Worm (Caenorhabditis elegans) whole organism, L1 larva: ENCODE results near the gene ZC395.11.

ENCODE experiments used
- C04F5.9 ChIP-seq: sonication (generic microtip); optimal IDR thresholded peaks from 2 replicates; lab custom pipeline; 2016; ENCODE audit warnings: missing genetic modification characterization, missing compliant biosample characterization
- C16A3.4 ChIP-seq: fragments of 150-350 bp; optimal IDR thresholded peaks from 2 replicates; lab custom pipeline; 2014; ENCODE audit warnings: missing biosample characterization, missing genetic modification characterization
- F16B12.6 ChIP-seq: fragments of 150-350 bp; optimal IDR thresholded peaks from 2 replicates; lab custom pipeline; 2014; ENCODE audit warnings: missing biosample characterization, missing genetic modification characterization
- aly-2 ChIP-seq: fragments of 150-350 bp; optimal IDR thresholded peaks from 2 replicates; lab custom pipeline; 2014; ENCODE audit warnings: missing biosample characterization, missing genetic modification characterization
- ama-1 ChIP-seq: fragments of 150-350 bp; optimal IDR thresholded peaks from 2 replicates; lab custom pipeline; 2014
- ceh-82 ChIP-seq, 3 experiments: fragments of 150-350 bp in 1 of 3; sonication (generic microtip) in 2 of 3; optimal IDR thresholded peaks; 2 replicates each; lab custom pipeline; 2014 to 2017; ENCODE audit warnings: missing biosample characterization in 3 of 3, missing genetic modification characterization in 3 of 3
- ceh-88 ChIP-seq: fragments of 200-800 bp; sonication (Bioruptor generic); IDR thresholded peaks from 2 replicates; pipeline ENCODE4 v1.3.6; 2022; ENCODE audit warnings: missing genetic modification characterization, missing compliant biosample characterization
- ceh-90 ChIP-seq: sonication (generic microtip); optimal IDR thresholded peaks from 2 replicates; lab custom pipeline; 2016; ENCODE audit warnings: missing genetic modification characterization, missing compliant biosample characterization
- dpl-1 ChIP-seq, 3 experiments: fragments of 150-350 bp in 2 of 3; sonication (generic microtip) in 1 of 3; optimal IDR thresholded peaks; 2 replicates each; lab custom pipeline; 2014 to 2017; ENCODE audit warnings: missing biosample characterization in 3 of 3, missing genetic modification characterization in 3 of 3, missing genetic modification reagents in 3 of 3
- efl-1 ChIP-seq, 4 experiments: fragments of 150-350 bp; optimal IDR thresholded peaks in 3 of 4; peaks in 1 of 4; 1 replicate in 1 of 4; 2 replicates in 3 of 4; lab custom pipeline; 2014; ENCODE audit warnings: missing biosample characterization in 2 of 4, missing genetic modification characterization in 2 of 4, missing genetic modification reagents in 2 of 4
- efl-3 ChIP-seq: fragments of 200-800 bp; sonication (Bioruptor generic); optimal IDR thresholded peaks from 2 replicates; lab custom pipeline; 2018; ENCODE audit warnings: mild to moderate bottlenecking, missing genetic modification characterization, missing compliant biosample characterization
- elt-2 ChIP-seq: sonication (generic microtip); optimal IDR thresholded peaks from 2 replicates; lab custom pipeline; 2016; ENCODE audit warnings: missing genetic modification characterization, mild to moderate bottlenecking, inconsistent platforms, missing compliant biosample characterization, missing genetic modification reagents
- elt-3 ChIP-seq, 6 experiments: fragments of 150-350 bp in 1 of 6; sonication (generic microtip); optimal IDR thresholded peaks; 2 replicates each; lab custom pipeline; 2017 to 2018; ENCODE audit warnings: missing biosample characterization in 6 of 6, missing genetic modification characterization in 6 of 6, inconsistent platforms in 1 of 6
- fkh-4 ChIP-seq: sonication (generic microtip); optimal IDR thresholded peaks from 2 replicates; lab custom pipeline; 2016; ENCODE audit warnings: missing compliant biosample characterization, missing genetic modification characterization, borderline replicate concordance
- grh-1 ChIP-seq: fragments of 200-800 bp; sonication (Bioruptor generic); IDR thresholded peaks from 2 replicates; pipeline ENCODE4 v1.3.6; 2022; ENCODE audit warnings: missing genetic modification reagents, missing genetic modification characterization, missing compliant biosample characterization
- lin-13 ChIP-seq: fragments of 150-350 bp; optimal IDR thresholded peaks from 2 replicates; lab custom pipeline; 2014; ENCODE audit warnings: missing biosample characterization, missing genetic modification reagents, missing genetic modification characterization
- lin-35 ChIP-seq, 2 experiments: fragments of 150-350 bp; optimal IDR thresholded peaks; 2 replicates each; lab custom pipeline; 2014; ENCODE audit warnings: missing biosample characterization in 2 of 2, missing genetic modification characterization in 2 of 2, missing genetic modification reagents in 2 of 2
- lin-39 ChIP-seq: fragments of 150-350 bp; optimal IDR thresholded peaks from 2 replicates; lab custom pipeline; 2014; ENCODE audit warnings: missing biosample characterization, missing genetic modification reagents, missing genetic modification characterization
- lsy-2 ChIP-seq, 2 experiments: fragments of 150-350 bp; optimal IDR thresholded peaks; 2 replicates each; lab custom pipeline; 2014; ENCODE audit warnings: missing biosample characterization in 2 of 2, missing genetic modification characterization in 2 of 2
- mep-1 ChIP-seq: fragments of 150-350 bp; optimal IDR thresholded peaks from 2 replicates; lab custom pipeline; 2014; ENCODE audit warnings: missing biosample characterization, missing genetic modification characterization
- nhr-20 ChIP-seq: sonication (generic microtip); optimal IDR thresholded peaks from 2 replicates; lab custom pipeline; 2016; ENCODE audit warnings: mild to moderate bottlenecking, missing genetic modification characterization, missing compliant biosample characterization
- nhr-237 ChIP-seq: fragments of 150-350 bp; optimal IDR thresholded peaks from 2 replicates; lab custom pipeline; 2014; ENCODE audit warnings: missing biosample characterization, missing genetic modification characterization
- nhr-28 ChIP-seq: fragments of 150-350 bp; optimal IDR thresholded peaks from 2 replicates; lab custom pipeline; 2014; ENCODE audit warnings: missing biosample characterization, missing genetic modification characterization
- nhr-47 ChIP-seq: sonication (generic microtip); optimal IDR thresholded peaks from 2 replicates; lab custom pipeline; 2016; ENCODE audit warnings: mild to moderate bottlenecking, missing genetic modification characterization, moderate library complexity, missing compliant biosample characterization
- nhr-71 ChIP-seq: sonication (generic microtip); optimal IDR thresholded peaks from 2 replicates; lab custom pipeline; 2016; ENCODE audit warnings: mild to moderate bottlenecking, missing genetic modification characterization, moderate library complexity, missing compliant biosample characterization
- nhr-76 ChIP-seq: sonication (generic microtip); optimal IDR thresholded peaks from 2 replicates; lab custom pipeline; 2017; ENCODE audit warnings: missing biosample characterization, missing genetic modification characterization
- nhr-84 ChIP-seq: sonication (generic microtip); optimal IDR thresholded peaks from 2 replicates; lab custom pipeline; 2017; ENCODE audit warnings: missing biosample characterization, missing genetic modification characterization
- nhr-85 ChIP-seq: sonication (generic microtip); peaks from one replicate; lab custom pipeline; 2016; ENCODE audit warnings: missing genetic modification characterization, inconsistent platforms, missing compliant biosample characterization
- pag-3 ChIP-seq: sonication (generic microtip); optimal IDR thresholded peaks from 2 replicates; lab custom pipeline; 2017; ENCODE audit warnings: missing genetic modification characterization, mild to moderate bottlenecking, missing compliant biosample characterization, antibody characterized with exemption, borderline replicate concordance; ENCODE audit not compliant: insufficient read depth
- pax-3 ChIP-seq: fragments of 200-800 bp; sonication (Bioruptor generic); optimal IDR thresholded peaks from 2 replicates; lab custom pipeline; 2018; ENCODE audit warnings: mild to moderate bottlenecking, missing genetic modification characterization, moderate library complexity, missing compliant biosample characterization
- pqm-1 ChIP-seq: sonication (generic microtip); optimal IDR thresholded peaks from 3 replicates; lab custom pipeline; 2017; ENCODE audit warnings: missing biosample characterization, missing genetic modification characterization
- snu-23 ChIP-seq: sonication (generic microtip); optimal IDR thresholded peaks from 2 replicates; lab custom pipeline; 2016; ENCODE audit warnings: missing genetic modification characterization, missing compliant biosample characterization
- sox-4 ChIP-seq: sonication (generic microtip); optimal IDR thresholded peaks from 2 replicates; lab custom pipeline; 2016; ENCODE audit warnings: missing genetic modification characterization, missing compliant biosample characterization
- unc-30 ChIP-seq: sonication (generic microtip); optimal IDR thresholded peaks from 2 replicates; lab custom pipeline; 2017; ENCODE audit warnings: missing biosample characterization, missing genetic modification characterization
- unc-98 ChIP-seq: fragments of 200-800 bp; sonication (Bioruptor generic); IDR thresholded peaks from 2 replicates; pipeline ENCODE4 v1.3.6; 2022; ENCODE audit warnings: missing genetic modification characterization, missing compliant biosample characterization
- zag-1 ChIP-seq: fragments of 150-350 bp; optimal IDR thresholded peaks from 2 replicates; lab custom pipeline; 2014; ENCODE audit warnings: missing biosample characterization, missing genetic modification characterization
- zip-4 ChIP-seq: fragments of 200-800 bp; sonication (Bioruptor generic); optimal IDR thresholded peaks from 2 replicates; lab custom pipeline; 2018; ENCODE audit warnings: mild to moderate bottlenecking, missing genetic modification characterization, moderate library complexity, missing compliant biosample characterization

The ZC395.11 gene

DNA sequence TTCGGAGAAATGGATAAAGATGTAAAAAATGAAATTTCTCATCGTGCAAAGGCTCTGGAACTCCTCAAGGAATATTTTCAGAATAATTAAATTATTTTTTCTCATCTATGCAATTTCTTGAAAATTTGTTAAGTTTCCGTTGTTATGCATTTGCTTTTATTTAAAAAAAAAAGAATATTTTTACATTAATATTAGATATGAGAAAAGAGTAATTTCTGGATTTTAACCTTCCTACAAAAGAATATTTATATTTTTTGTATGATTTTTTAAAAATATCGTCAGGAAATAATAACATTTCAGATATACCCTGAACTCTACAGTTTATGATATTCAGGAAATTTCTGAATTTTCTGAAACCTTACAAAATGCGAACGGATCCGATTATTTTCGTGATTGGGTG, 21.3 kb downstream of the ZC395.11 start, which contains the start of gene gro-1:
TSS of gene gro-1 (plus strand) at position 301 of the 400 bp plus-strand sequence.
- TF ChIP-seq nhr-71 (no peak), mep-1 (tag; lab: Kevin White, UChicago) (no peak), pqm-1 (tag; lab: Kevin White, UChicago) (no peak), nhr-20 (tag; lab: Kevin White, UChicago) (no peak), zag-1 (tag; lab: Kevin White, UChicago) (no peak), efl-3 (GFP tag; lab: Kevin White, UChicago) (no peak), lin-39 (tag; lab: Kevin White, UChicago) (no peak), zip-4 (no peak)

DNA sequence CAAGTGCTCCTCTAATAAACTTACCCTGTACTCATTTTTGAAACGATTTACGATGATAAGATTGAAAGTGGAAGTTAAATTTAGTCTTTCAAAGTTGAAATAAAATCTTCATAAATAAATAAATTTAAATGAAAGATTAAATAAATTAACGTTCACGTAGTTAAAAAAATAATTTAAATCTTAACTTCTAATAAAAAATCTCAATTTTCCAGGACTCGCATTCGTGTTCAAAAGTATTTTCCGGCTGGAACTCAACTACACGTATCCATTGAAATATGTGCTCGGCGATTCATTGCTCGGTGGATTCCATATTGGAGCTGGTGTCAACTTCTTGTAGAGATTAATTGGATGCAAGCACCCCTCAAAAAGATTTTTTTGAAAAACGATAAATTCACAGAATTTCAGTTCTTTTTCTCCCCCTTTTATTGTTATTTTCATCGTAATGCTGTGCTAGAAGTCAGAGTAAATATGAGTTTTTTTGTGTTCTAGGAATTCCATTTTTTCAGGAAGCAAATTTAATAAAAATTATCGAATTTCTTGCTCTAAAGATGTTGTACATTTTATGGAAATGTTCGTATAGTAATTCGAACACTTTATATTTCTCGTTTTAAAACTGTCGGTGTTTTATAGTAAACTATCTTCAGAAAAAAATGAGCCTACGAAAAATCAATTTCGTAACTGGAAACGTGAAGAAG, 22.7 kb downstream of the ZC395.11 start, which contains the start of the genes C34E10.9 and hap-1:
TSS of gene C34E10.9 (minus strand) at position 101 of the 695 bp plus-strand sequence.
TSS of gene hap-1 (plus strand) at position 645 of the 695 bp plus-strand sequence.
- TF ChIP-seq efl-1 (optimal IDR thresholded peaks at IDR 0.05; lab: Kevin White, UChicago) (no peak), efl-1 (GFP tag; optimal IDR thresholded peaks at IDR 0.05 in 1 of 2; lab: Kevin White, UChicago) (peak in 1 of 2 experiments; percentile 18), nhr-84 (tag; lab: Kevin White, UChicago) (no peak)

DNA sequence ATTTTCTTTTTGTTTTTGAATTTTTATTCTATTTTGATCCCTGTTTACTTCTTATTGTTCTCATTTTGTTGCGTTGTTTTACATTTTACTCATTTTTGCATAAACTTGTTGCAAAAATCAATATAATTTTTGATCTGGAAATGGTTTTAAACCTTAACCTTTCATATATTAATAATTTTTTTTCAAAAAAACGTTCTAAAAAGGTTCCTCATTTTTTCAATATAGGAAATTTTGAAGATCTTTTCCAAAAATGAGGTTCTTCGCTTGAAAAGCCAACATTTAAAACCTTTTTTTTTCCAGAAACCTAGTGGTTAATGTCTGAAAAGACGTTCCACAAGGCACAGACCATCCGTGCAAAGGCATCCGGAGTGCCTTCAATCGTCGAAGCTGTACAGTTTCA, 25.7 kb downstream of the ZC395.11 start, which contains the start of gene gop-3:
TSS of gene gop-3 (plus strand) at position 301 of the 400 bp plus-strand sequence.
- TF ChIP-seq pag-3 (tag; lab: Kevin White, UChicago) (no peak), ceh-82 (tag; optimal IDR thresholded peaks at IDR 0.05; lab: Kevin White, UChicago) (no peak), C16A3.4 (tag; lab: Kevin White, UChicago) (no peak), nhr-47 (tag; lab: Kevin White, UChicago) (no peak), lsy-2 (tag; optimal IDR thresholded peaks at IDR 0.05; lab: Kevin White, UChicago) (no peak), pax-3 (tag; lab: Kevin White, UChicago) (no peak), snu-23 (GFP tag; lab: Kevin White, UChicago) (no peak), unc-98 (GFP tag; lab: Robert Waterston, UW) (no peak), ceh-88 (GFP tag; lab: Robert Waterston, UW) (no peak), grh-1 (GFP tag; lab: Robert Waterston, UW) (no peak), elt-3 (tag; optimal IDR thresholded peaks at IDR 0.05; lab: Kevin White, UChicago) (no peak), nhr-85 (tag; lab: Kevin White, UChicago) (no peak), unc-30 (tag; lab: Kevin White, UChicago) (no peak), nhr-84 (tag; lab: Kevin White, UChicago) (no peak), nhr-28 (no peak), sox-4 (tag; lab: Kevin White, UChicago) (no peak)
- TF ChIP-seq, all 84 proteins: peak for 0

ce11 chrIII:5258918-5259317, 27.2 kb downstream of the ZC395.11 start, which contains the start of gene gop-2:
Gene gop-2, plus strand, starts transcription at chrIII:5259023.
- TF ChIP-seq F16B12.6 (tag; lab: Kevin White, UChicago) (no peak), ceh-90 (tag; lab: Kevin White, UChicago) (no peak), ama-1 (lab: Kevin White, UChicago) (no peak), nhr-76 (tag; lab: Kevin White, UChicago) (no peak), lin-13 (GFP tag; lab: Kevin White, UChicago) (no peak), C16A3.4 (tag; lab: Kevin White, UChicago) (no peak), C04F5.9 (no peak), nhr-237 (tag; lab: Kevin White, UChicago) (no peak), nhr-71 (no peak)

DNA sequence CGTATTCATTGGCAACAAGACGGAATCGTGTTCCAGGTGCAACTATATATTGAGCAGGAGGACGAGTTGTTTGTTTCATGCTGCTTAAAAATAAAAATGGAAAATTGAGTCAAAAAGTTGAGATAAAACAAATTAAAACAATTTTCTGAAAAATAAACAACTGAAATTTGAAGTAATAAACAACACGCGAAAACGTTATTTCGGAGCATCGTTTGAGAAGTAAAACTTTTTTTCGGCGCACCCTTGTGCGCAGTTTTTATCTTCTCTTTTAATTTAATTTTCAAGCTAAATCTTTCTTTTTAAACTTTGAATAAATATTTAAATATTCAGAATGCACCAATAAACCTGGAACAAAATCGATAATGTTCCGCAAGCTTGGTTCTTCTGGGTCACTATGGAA, 32.0 kb downstream of the ZC395.11 start, which contains the start of the genes sumv-1 and gop-1:
TSS of gene sumv-1 (minus strand) at position 80 of the 400 bp plus-strand sequence.
TSS of gene gop-1 (plus strand) at position 331 of the 400 bp plus-strand sequence.
- peak; percentile 3 to 11 for TF ChIP-seq lin-35 (GFP tag; optimal IDR thresholded peaks at IDR 0.05; lab: Kevin White, UChicago)
- TF ChIP-seq efl-1 (optimal IDR thresholded peaks at IDR 0.05; lab: Kevin White, UChicago), result no peak
- peak; percentile 2 to 81 for TF ChIP-seq efl-1 (GFP tag; optimal IDR thresholded peaks at IDR 0.05 in 1 of 2; lab: Kevin White, UChicago)
- TF ChIP-seq aly-2 (tag; lab: Kevin White, UChicago), result no peak
- peak in 1 of 3 experiments; percentile 14 for TF ChIP-seq dpl-1 (GFP tag; optimal IDR thresholded peaks at IDR 0.05; lab: Kevin White, UChicago)
- no peak for TF ChIP-seq fkh-4
- no peak for TF ChIP-seq nhr-28
- no peak for TF ChIP-seq elt-2 (tag; lab: Kevin White, UChicago)
